Fruit fly (Drosophila melanogaster): ENCODE results near the gene FucTB.

Gene FucTB

dm6 chr2L:9388013-9388605 lies 42.7 kb downstream of the FucTB start (continued):
- TF ChIP-seq chinmo (GFP tag; IDR thresholded peaks at IDR 0.05; ENCODE audit: partially characterized antibody) (no peak), pan (optimal IDR thresholded peaks at IDR 0.05) (no peak), pan (GFP tag; optimal IDR thresholded peaks at IDR 0.05 in 1 of 2, IDR thresholded peaks at IDR 0.05 in 1 of 2) (peak in 1 of 2 experiments; percentile 81), CG34422 (GFP tag; IDR thresholded peaks at IDR 0.05) (peak; percentile 76; the same call in 2 of the 3 replicates), CG17385 (GFP tag; optimal IDR thresholded peaks at IDR 0.05) (peak; percentile 25), CG10147 (GFP tag; optimal IDR thresholded peaks at IDR 0.05) (peak; percentile 29), Kr (GFP tag; optimal IDR thresholded peaks at IDR 0.05) (no peak), dimm (GFP tag; IDR thresholded peaks at IDR 0.05) (no peak), D (optimal IDR thresholded peaks at IDR 0.05) (no peak), D (GFP tag; optimal IDR thresholded peaks at IDR 0.05) (no peak), lilli (GFP tag; optimal IDR thresholded peaks at IDR 0.05) (peak; percentile 88), CG4404 (GFP tag; IDR thresholded peaks at IDR 0.05) (peak; percentile 57), Sox100B (GFP tag; optimal IDR thresholded peaks at IDR 0.05) (peak; percentile 2), lab (GFP tag; optimal IDR thresholded peaks at IDR 0.05) (peak; percentile 85), dysf (GFP tag; IDR thresholded peaks at IDR 0.05) (peak; percentile 87), CG18599 (GFP tag; optimal IDR thresholded peaks at IDR 0.05) (peak; percentile 78), unpg (GFP tag; optimal IDR thresholded peaks at IDR 0.05) (peak; percentile 76), MBD-R2 (GFP tag; IDR thresholded peaks at IDR 0.05) (peak; percentile 37; the same call in 1 of the 2 replicates), Rx (GFP tag; IDR thresholded peaks at IDR 0.05) (no peak), sim (GFP tag; IDR thresholded peaks at IDR 0.05) (no peak), CG13296 (GFP tag; optimal IDR thresholded peaks at IDR 0.05) (no peak), vnd (GFP tag; IDR thresholded peaks at IDR 0.05; ENCODE audit: partially characterized antibody) (no peak), HHEX (GFP tag; optimal IDR thresholded peaks at IDR 0.05) (peak; percentile 60), fru (optimal IDR thresholded peaks at IDR 0.05) (no peak), zf30C (GFP tag; optimal IDR thresholded peaks at IDR 0.05) (no peak), stwl (tag; optimal IDR thresholded peaks at IDR 0.05) (no peak), CG2129 (GFP tag; IDR thresholded peaks at IDR 0.05; ENCODE audit: partially characterized antibody) (no peak), CG15696 (tag; optimal IDR thresholded peaks at IDR 0.05) (peak; percentile 14), sens (GFP tag) (peak; percentile 87), Eip74EF (GFP tag; optimal IDR thresholded peaks at IDR 0.05) (no peak), Aef1 (GFP tag; IDR thresholded peaks at IDR 0.05) (peak; percentile 72), ewg (GFP tag; optimal IDR thresholded peaks at IDR 0.05) (no peak), CG15514 (GFP tag; optimal IDR thresholded peaks at IDR 0.05) (peak; percentile 66), nmo (GFP tag; optimal IDR thresholded peaks at IDR 0.05) (peak; percentile 49), CG34224 (GFP tag; IDR thresholded peaks at IDR 0.05; ENCODE audit: partially characterized antibody) (no peak), CG30020 (tag; optimal IDR thresholded peaks at IDR 0.05) (no peak), CG9876 (GFP tag; optimal IDR thresholded peaks at IDR 0.05) (peak; percentile 65), Mad (GFP tag; optimal IDR thresholded peaks at IDR 0.05) (peak; percentile 46), Drgx (GFP tag; IDR thresholded peaks at IDR 0.05) (peak; percentile 92), aop (GFP tag; IDR thresholded peaks at IDR 0.05) (peak; percentile 45; the same call in 1 of the 2 replicates), CG7357 (GFP tag; IDR thresholded peaks at IDR 0.05) (peak; percentile 69), br (optimal IDR thresholded peaks at IDR 0.05) (no peak), Hmx (GFP tag; optimal IDR thresholded peaks at IDR 0.05) (peak; percentile 44), Ada2b (GFP tag; IDR thresholded peaks at IDR 0.05) (peak; percentile 75), CG32772 (GFP tag; IDR thresholded peaks at IDR 0.05) (peak; percentile 63; the same call in 1 of the 2 replicates), Elba2 (GFP tag; optimal IDR thresholded peaks at IDR 0.05) (no peak), CG16813 (GFP tag; IDR thresholded peaks at IDR 0.05; ENCODE audit: partially characterized antibody) (no peak), Bteb2 (GFP tag; optimal IDR thresholded peaks at IDR 0.05) (peak; percentile 65), CG4617 (GFP tag; optimal IDR thresholded peaks at IDR 0.05; ENCODE audit: borderline replicate concordance) (no peak), CG14710 (tag; optimal IDR thresholded peaks at IDR 0.05) (no peak), NK7.1 (GFP tag; optimal IDR thresholded peaks at IDR 0.05) (peak; percentile 77)
